Worm (Caenorhabditis elegans) whole organism, late embryonic: ENCODE data around the gene sdz-23.

ENCODE experiments used
- F13H6.1 ChIP-seq: sonication (generic microtip); optimal IDR thresholded peaks from 2 replicates; lab custom pipeline; 2016; ENCODE audit warnings: missing genetic modification characterization, missing compliant biosample characterization
- T23F11.4 ChIP-seq: fragments of 200-800 bp; sonication (Bioruptor generic); optimal IDR thresholded peaks from 2 replicates; lab custom pipeline; 2018; ENCODE audit warnings: mild to moderate bottlenecking, missing genetic modification characterization, missing compliant biosample characterization
- ama-1 ChIP-seq: fragments of 150-350 bp; optimal IDR thresholded peaks from 2 replicates; lab custom pipeline; 2014
- ceh-19 ChIP-seq: fragments of 200-800 bp; sonication (Bioruptor generic); optimal IDR thresholded peaks from 2 replicates; lab custom pipeline; 2018; ENCODE audit warnings: mild to moderate bottlenecking, missing genetic modification characterization, missing compliant biosample characterization
- ceh-30 ChIP-seq: fragments of 150-350 bp; optimal IDR thresholded peaks from 2 replicates; lab custom pipeline; 2014; ENCODE audit warnings: missing biosample characterization, missing genetic modification characterization
- ceh-31 ChIP-seq: sonication (generic microtip); optimal IDR thresholded peaks from 2 replicates; lab custom pipeline; 2016; ENCODE audit warnings: missing genetic modification characterization, missing compliant biosample characterization
- ceh-34 ChIP-seq: sonication (generic microtip); optimal IDR thresholded peaks from 2 replicates; lab custom pipeline; 2016; ENCODE audit warnings: mild to moderate bottlenecking, missing genetic modification characterization, missing compliant biosample characterization
- ceh-6 ChIP-seq: fragments of 200-800 bp; sonication (Bioruptor generic); optimal IDR thresholded peaks from 2 replicates; lab custom pipeline; 2018; ENCODE audit warnings: mild to moderate bottlenecking, missing genetic modification characterization, missing compliant biosample characterization
- che-1 ChIP-seq: sonication (generic microtip); optimal IDR thresholded peaks from 2 replicates; lab custom pipeline; 2016; ENCODE audit warnings: mild to moderate bottlenecking, missing genetic modification characterization, missing compliant biosample characterization
- dmd-4 ChIP-seq: sonication (generic microtip); optimal IDR thresholded peaks from 2 replicates; lab custom pipeline; 2016; ENCODE audit warnings: borderline replicate concordance, missing genetic modification characterization, missing compliant biosample characterization
- elt-2 ChIP-seq: sonication (generic microtip); optimal IDR thresholded peaks from 2 replicates; lab custom pipeline; 2016; ENCODE audit warnings: missing genetic modification reagents, missing genetic modification characterization, missing compliant biosample characterization
- elt-4 ChIP-seq: sonication (generic microtip); optimal IDR thresholded peaks from 2 replicates; lab custom pipeline; 2016; ENCODE audit warnings: missing genetic modification characterization, missing compliant biosample characterization
- fax-1 ChIP-seq: sonication (generic microtip); optimal IDR thresholded peaks from 2 replicates; lab custom pipeline; 2016; ENCODE audit warnings: missing genotype, missing genetic modification characterization, missing compliant biosample characterization
- fkh-10 ChIP-seq: fragments of 150-350 bp; optimal IDR thresholded peaks from 2 replicates; lab custom pipeline; 2014; ENCODE audit warnings: missing biosample characterization, missing genetic modification reagents, missing genetic modification characterization
- hlh-15 ChIP-seq: sonication (generic microtip); optimal IDR thresholded peaks from 2 replicates; lab custom pipeline; 2016; ENCODE audit warnings: missing genetic modification characterization, missing compliant biosample characterization
- hlh-8 ChIP-seq: sonication (generic microtip); optimal IDR thresholded peaks from 2 replicates; lab custom pipeline; 2016; ENCODE audit warnings: missing genotype, missing genetic modification characterization, missing compliant biosample characterization
- mec-3 ChIP-seq: sonication (generic microtip); optimal IDR thresholded peaks from 2 replicates; lab custom pipeline; 2016; ENCODE audit warnings: borderline replicate concordance, missing genetic modification characterization, missing compliant biosample characterization
- nhr-232 ChIP-seq: sonication (generic microtip); optimal IDR thresholded peaks from 2 replicates; lab custom pipeline; 2016; ENCODE audit warnings: missing genetic modification characterization, missing compliant biosample characterization
- odd-2 ChIP-seq: sonication (generic microtip); optimal IDR thresholded peaks from 2 replicates; lab custom pipeline; 2017; ENCODE audit warnings: antibody characterized with exemption, mild to moderate bottlenecking, missing genetic modification characterization, missing compliant biosample characterization
- pat-9 ChIP-seq: fragments of 200-800 bp; sonication (Bioruptor generic); optimal IDR thresholded peaks from 2 replicates; lab custom pipeline; 2018; ENCODE audit warnings: mild to moderate bottlenecking, missing genetic modification characterization, moderate library complexity, missing compliant biosample characterization
- pax-1 ChIP-seq: fragments of 150-350 bp; optimal IDR thresholded peaks from 2 replicates; lab custom pipeline; 2014; ENCODE audit warnings: missing biosample characterization, missing genetic modification characterization
- pha-2 ChIP-seq: sonication (generic microtip); optimal IDR thresholded peaks from 2 replicates; lab custom pipeline; 2017; ENCODE audit warnings: mild to moderate bottlenecking, missing genetic modification characterization, missing compliant biosample characterization
- pqm-1 ChIP-seq: sonication (generic microtip); optimal IDR thresholded peaks from 2 replicates; lab custom pipeline; 2016; ENCODE audit warnings: missing genetic modification characterization, missing compliant biosample characterization
- pros-1 ChIP-seq: fragments of 150-350 bp; optimal IDR thresholded peaks from 2 replicates; lab custom pipeline; 2014; ENCODE audit warnings: missing biosample characterization, missing genetic modification reagents, missing genetic modification characterization
- ref-2 ChIP-seq: sonication (generic microtip); optimal IDR thresholded peaks from 2 replicates; lab custom pipeline; 2016; ENCODE audit warnings: missing genetic modification characterization, missing compliant biosample characterization
- rnt-1 ChIP-seq: sonication (generic microtip); optimal IDR thresholded peaks from 2 replicates; lab custom pipeline; 2016; ENCODE audit warnings: missing genetic modification characterization, missing compliant biosample characterization
- sox-2 ChIP-seq: fragments of 200-800 bp; sonication (Bioruptor generic); IDR thresholded peaks from 2 replicates; pipeline ENCODE4 v1.3.6; 2022; ENCODE audit warnings: missing genetic modification reagents, missing genetic modification characterization, missing compliant biosample characterization
- syd-9 ChIP-seq: sonication (generic microtip); optimal IDR thresholded peaks from 2 replicates; lab custom pipeline; 2016; ENCODE audit warnings: mild to moderate bottlenecking, missing genetic modification characterization, moderate library complexity, missing compliant biosample characterization
- tbx-2 ChIP-seq: sonication (generic microtip); optimal IDR thresholded peaks from 2 replicates; lab custom pipeline; 2016; ENCODE audit warnings: missing genetic modification characterization, missing compliant biosample characterization
- tbx-7 ChIP-seq: sonication (generic microtip); optimal IDR thresholded peaks from 2 replicates; lab custom pipeline; 2016; ENCODE audit warnings: missing genotype, missing genetic modification characterization, missing compliant biosample characterization
- ttx-3 ChIP-seq: sonication (generic microtip); optimal IDR thresholded peaks from 2 replicates; lab custom pipeline; 2016; ENCODE audit warnings: missing genetic modification reagents, missing genetic modification characterization, missing compliant biosample characterization
- unc-3 ChIP-seq, 2 experiments: fragments of 200-800 bp in 1 of 2; sonication (Bioruptor generic) in 1 of 2; sonication (generic microtip) in 1 of 2; conservative IDR thresholded peaks in 1 of 2; optimal IDR thresholded peaks in 1 of 2; 2 replicates each; pipeline versions ENCODE4 v1.3.6 to Lab custom; 2016 to 2022; ENCODE audit warnings: missing compliant biosample characterization in 2 of 2, missing genetic modification characterization in 2 of 2, missing genetic modification reagents in 1 of 2
- unc-55 ChIP-seq: sonication (generic microtip); optimal IDR thresholded peaks from 2 replicates; lab custom pipeline; 2017; ENCODE audit warnings: missing biosample characterization, missing genetic modification reagents, missing genetic modification characterization
- unc-86 ChIP-seq: sonication (generic microtip); optimal IDR thresholded peaks from 2 replicates; lab custom pipeline; 2016; ENCODE audit warnings: missing genetic modification characterization, missing compliant biosample characterization
- ztf-16 ChIP-seq: sonication (generic microtip); optimal IDR thresholded peaks from 2 replicates; lab custom pipeline; 2017; ENCODE audit warnings: missing genetic modification characterization, missing compliant biosample characterization

The sdz-23 gene

DNA sequence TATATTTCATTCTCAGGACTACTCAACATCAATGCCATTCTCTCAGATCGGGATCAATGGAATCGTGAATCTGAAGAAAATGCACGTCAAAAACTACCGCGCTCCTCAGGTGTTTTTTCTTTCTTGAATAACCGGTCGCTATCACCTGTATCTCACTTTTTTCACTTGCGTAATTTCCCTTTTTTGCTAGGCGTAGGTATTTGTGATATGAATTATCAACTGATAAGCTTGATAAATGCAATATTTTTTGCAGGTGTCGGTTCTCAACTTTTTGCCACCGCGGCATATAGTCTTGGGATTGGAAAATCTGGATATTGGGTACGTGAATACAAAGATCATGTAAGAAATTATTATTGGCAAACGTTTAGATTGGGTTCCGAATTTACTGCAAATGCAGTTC is 44.2 kb upstream of the sdz-23 start:
- TF ChIP-seq rnt-1 (no peak), pat-9 (tag; lab: Kevin White, UChicago) (no peak)

DNA sequence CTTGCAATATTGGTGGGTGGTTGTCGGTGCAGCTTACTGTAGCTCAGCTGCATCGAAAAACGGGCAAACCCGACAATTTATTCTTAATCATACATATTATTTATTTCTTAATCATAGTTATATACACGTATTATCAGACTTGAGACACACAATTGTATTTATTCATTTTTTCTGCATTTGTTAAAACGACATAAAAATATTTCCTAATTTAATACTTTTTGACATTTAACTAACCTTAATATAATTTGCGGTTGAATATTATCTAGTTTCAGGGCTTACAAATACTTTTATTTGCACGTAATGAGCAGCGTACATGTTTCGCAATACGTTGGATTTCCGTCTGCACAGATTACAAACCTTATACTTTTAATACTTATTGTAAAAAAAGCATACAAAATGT is 41.0 kb upstream of the sdz-23 start, which contains the start of gene str-138:
str-138 (plus strand) TSS at position 301 of the 400 bp plus-strand sequence.
- TF ChIP-seq unc-86 (tag; lab: Kevin White, UChicago): no peak
- TF ChIP-seq unc-3 (GFP tag; conservative IDR thresholded peaks at IDR 0.05; lab: Robert Waterston, UW): no peak
- no peak for TF ChIP-seq unc-3 (tag; optimal IDR thresholded peaks at IDR 0.05; lab: Kevin White, UChicago)
- TF ChIP-seq ceh-31: no peak
- no peak for TF ChIP-seq mec-3 (tag; lab: Kevin White, UChicago)
- TF ChIP-seq syd-9 (tag; lab: Kevin White, UChicago): no peak
- no peak for TF ChIP-seq tbx-7 (tag; lab: Kevin White, UChicago)
- TF ChIP-seq pros-1 (tag; lab: Kevin White, UChicago): no peak
- no peak for TF ChIP-seq ama-1 (lab: Kevin White, UChicago)
- TF ChIP-seq tbx-2 (tag; lab: Kevin White, UChicago): no peak
- no peak for TF ChIP-seq ceh-19
- no peak for TF ChIP-seq ceh-6 (GFP tag; lab: Kevin White, UChicago)
- TF ChIP-seq che-1 (tag; lab: Kevin White, UChicago): no peak
- no peak for TF ChIP-seq dmd-4 (tag; lab: Kevin White, UChicago)
- no peak for TF ChIP-seq pqm-1
- no peak for TF ChIP-seq fax-1

DNA sequence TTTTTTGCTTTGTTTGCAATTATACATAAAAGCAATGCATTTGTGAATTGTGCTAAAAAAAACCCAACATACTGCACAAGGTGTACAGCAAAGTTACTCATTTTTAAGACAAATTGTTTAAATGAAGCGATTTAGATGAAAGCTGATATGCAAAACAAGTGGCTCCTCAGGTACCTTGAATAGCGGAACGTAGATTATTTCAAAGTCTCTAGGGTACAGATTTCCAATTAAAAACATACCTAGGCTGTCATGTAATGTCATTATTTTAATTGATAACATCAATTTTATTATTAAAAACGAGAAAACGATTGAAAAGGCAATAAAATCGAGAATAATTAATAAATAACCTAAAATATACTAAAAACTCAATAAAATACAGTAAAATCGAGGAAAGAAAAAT is 37.3 kb upstream of the sdz-23 start, which contains the start of gene str-139:
str-139 (minus strand) TSS at position 101 of the 400 bp plus-strand sequence.
- TF ChIP-seq odd-2: no peak
- no peak for TF ChIP-seq ref-2 (tag; lab: Kevin White, UChicago)
- no peak for TF ChIP-seq pax-1
- no peak for TF ChIP-seq pat-9 (tag; lab: Kevin White, UChicago)
- TF ChIP-seq mec-3 (tag; lab: Kevin White, UChicago): no peak
- TF ChIP-seq hlh-15 (tag; lab: Kevin White, UChicago): no peak
- no peak for TF ChIP-seq elt-4 (tag; lab: Kevin White, UChicago)
- TF ChIP-seq elt-2 (tag; lab: Kevin White, UChicago): no peak
- TF ChIP-seq pha-2: no peak
- TF ChIP-seq tbx-7 (tag; lab: Kevin White, UChicago): no peak
- no peak for TF ChIP-seq ztf-16 (tag; lab: Kevin White, UChicago)
- no peak for TF ChIP-seq hlh-8
- TF ChIP-seq F13H6.1 (tag; lab: Kevin White, UChicago): no peak
- no peak for TF ChIP-seq T23F11.4 (GFP tag; lab: Kevin White, UChicago)
- no peak for TF ChIP-seq ceh-30 (tag; lab: Kevin White, UChicago)

DNA sequence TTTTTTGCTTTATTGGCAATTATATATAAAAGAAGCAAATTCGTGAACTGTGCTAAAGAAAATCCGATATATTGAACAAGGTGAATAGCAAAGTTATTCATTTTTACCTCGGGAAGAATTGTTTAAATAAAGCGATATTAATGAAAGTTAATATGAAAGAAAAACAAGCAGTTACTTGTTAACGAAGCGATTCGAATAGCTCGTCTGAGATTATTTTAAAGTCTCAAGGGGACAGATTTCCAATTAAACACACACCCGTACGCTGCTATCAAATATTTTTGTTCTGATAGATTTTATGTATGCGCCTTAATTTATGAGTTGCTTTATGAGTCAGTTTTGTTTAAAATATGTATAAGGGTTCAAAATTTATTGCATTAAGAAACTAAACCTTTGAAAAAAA is 31.6 kb upstream of the sdz-23 start, which contains the start of gene str-140:
str-140 (minus strand) TSS at position 101 of the 400 bp plus-strand sequence.
- no peak for TF ChIP-seq ceh-34 (tag; lab: Kevin White, UChicago)
- no peak for TF ChIP-seq hlh-8
- no peak for TF ChIP-seq ceh-30 (tag; lab: Kevin White, UChicago)
- TF ChIP-seq nhr-232 (tag; lab: Kevin White, UChicago): no peak
- TF ChIP-seq fkh-10 (GFP tag; lab: Kevin White, UChicago): no peak
- no peak for TF ChIP-seq unc-55
- TF ChIP-seq ama-1 (lab: Kevin White, UChicago): no peak
- TF ChIP-seq sox-2 (GFP tag; lab: Robert Waterston, UW): no peak
- TF ChIP-seq syd-9 (tag; lab: Kevin White, UChicago): no peak
- TF ChIP-seq ztf-16 (tag; lab: Kevin White, UChicago): no peak
- no peak for TF ChIP-seq rnt-1
- no peak for TF ChIP-seq che-1 (tag; lab: Kevin White, UChicago)
- no peak for TF ChIP-seq ttx-3 (tag; lab: Kevin White, UChicago)
